Worm (Caenorhabditis elegans): ENCODE measurements around the gene Y34B4A.4.

The Y34B4A.4 gene

DNA sequence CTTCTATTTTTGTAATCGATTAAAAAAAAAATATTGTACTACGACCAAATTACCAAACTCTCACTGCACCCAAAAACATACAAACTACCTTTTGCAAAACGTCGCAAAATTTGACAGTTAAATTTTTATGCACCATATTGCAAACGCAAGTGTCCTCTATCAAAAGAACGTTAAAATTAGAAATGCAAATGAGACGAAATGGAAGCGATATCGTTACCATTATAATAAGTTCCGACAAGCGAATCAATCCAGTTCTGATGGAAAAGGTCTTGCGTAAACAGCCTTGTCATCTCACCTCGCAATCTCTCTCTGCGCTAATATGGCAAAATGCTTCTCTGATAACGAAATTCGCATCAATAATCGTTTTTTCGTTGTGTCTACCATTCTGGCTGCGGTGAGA lies 3.9 kb downstream of the Y34B4A.4 start:
- TF ChIP-seq R02D3.7 (tag; optimal IDR thresholded peaks at IDR 0.05) (no peak), fos-1 (tag; optimal IDR thresholded peaks at IDR 0.05) (peak; percentile 18)

DNA sequence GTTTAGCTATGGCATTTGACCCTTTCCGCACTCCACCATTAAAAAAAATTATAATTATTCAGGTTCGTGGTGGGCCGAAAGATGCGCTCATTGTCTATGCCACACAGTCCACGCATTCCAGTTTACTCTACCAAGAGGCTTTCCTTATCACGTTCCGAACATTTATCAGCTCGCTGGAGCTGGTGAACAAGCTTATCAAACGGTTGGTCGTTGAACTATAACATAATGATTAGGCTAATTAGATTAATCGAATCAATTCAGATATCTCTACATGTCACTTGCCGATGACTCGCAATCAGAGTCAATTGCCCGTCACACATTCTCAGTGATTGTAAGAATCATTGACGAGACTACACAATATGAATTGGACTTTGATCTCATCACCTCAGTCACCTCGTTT lies 5.2 kb downstream of the Y34B4A.4 start:
- TF ChIP-seq skn-1 (tag; optimal IDR thresholded peaks at IDR 0.05) (no peak), elt-3 (tag; optimal IDR thresholded peaks at IDR 0.05) (no peak), gmeb-1 (tag; optimal IDR thresholded peaks at IDR 0.05) (no peak), lin-39 (tag; optimal IDR thresholded peaks at IDR 0.05) (no peak), Y55F3AM.14 (GFP tag; optimal IDR thresholded peaks at IDR 0.05) (no peak), egl-27 (tag; optimal IDR thresholded peaks at IDR 0.05) (no peak), mbf-1 (tag; optimal IDR thresholded peaks at IDR 0.05) (no peak), nhr-25 (tag; optimal IDR thresholded peaks at IDR 0.05) (no peak), ZK546.5 (tag; optimal IDR thresholded peaks at IDR 0.05) (no peak), ztf-4 (tag; optimal IDR thresholded peaks at IDR 0.05) (no peak), unc-39 (tag; optimal IDR thresholded peaks at IDR 0.05) (no peak), nhr-6 (tag; optimal IDR thresholded peaks at IDR 0.05) (no peak)

DNA sequence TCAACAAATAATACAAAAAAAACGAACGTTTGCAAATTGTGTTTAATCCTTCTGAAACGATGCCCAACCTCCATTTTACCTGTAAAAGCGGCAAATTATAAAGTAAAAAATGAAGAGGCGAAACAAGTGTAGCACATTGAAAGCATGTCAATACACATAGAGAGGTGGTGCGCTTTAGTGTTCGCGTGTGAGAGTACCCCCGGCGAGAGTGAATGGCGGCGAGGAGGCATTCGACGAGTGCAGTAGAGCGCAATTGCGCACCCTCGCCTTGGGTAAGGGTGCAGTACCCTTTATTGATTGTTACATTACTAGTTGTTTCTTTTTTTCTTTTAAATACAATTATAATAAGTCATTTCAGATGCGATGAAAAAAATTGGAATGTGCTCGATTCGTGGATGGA lies 11.1 kb downstream of the Y34B4A.4 start, which contains the start of gene hst-6:
hst-6 (plus strand) TSS at position 353 of the 400 bp plus-strand sequence.
- TF ChIP-seq lin-11 (tag; optimal IDR thresholded peaks at IDR 0.05): peak; percentile 51
- TF ChIP-seq nhr-25 (tag; optimal IDR thresholded peaks at IDR 0.05): peak; percentile 67
- no peak for TF ChIP-seq lin-39 (tag; optimal IDR thresholded peaks at IDR 0.05)
- TF ChIP-seq mab-5 (tag; optimal IDR thresholded peaks at IDR 0.05): peak; percentile 25
- no peak for TF ChIP-seq nhr-23 (tag; optimal IDR thresholded peaks at IDR 0.05)
- TF ChIP-seq mbf-1 (tag; optimal IDR thresholded peaks at IDR 0.05): no peak
- TF ChIP-seq nhr-10 (tag; optimal IDR thresholded peaks at IDR 0.05): no peak
- peak; percentile 71 for TF ChIP-seq crh-2 (tag; optimal IDR thresholded peaks at IDR 0.05)
- TF ChIP-seq F13H6.1 (tag; optimal IDR thresholded peaks at IDR 0.05): peak; percentile 81
- TF ChIP-seq sma-3 (GFP tag; optimal IDR thresholded peaks at IDR 0.05): peak; percentile 47
- peak; percentile 8 for TF ChIP-seq ceh-16 (tag; optimal IDR thresholded peaks at IDR 0.05)
- no peak for TF ChIP-seq alr-1 (tag; optimal IDR thresholded peaks at IDR 0.05)
- TF ChIP-seq unc-39 (tag; optimal IDR thresholded peaks at IDR 0.05): no peak
- TF ChIP-seq ztf-11 (tag; optimal IDR thresholded peaks at IDR 0.05): no peak
- no peak for TF ChIP-seq nhr-11 (tag; optimal IDR thresholded peaks at IDR 0.05)
- peak; percentile 41 for TF ChIP-seq fos-1 (tag; optimal IDR thresholded peaks at IDR 0.05)
- TF ChIP-seq nhr-237 (tag; optimal IDR thresholded peaks at IDR 0.05): no peak
- TF ChIP-seq lsy-2 (tag; optimal IDR thresholded peaks at IDR 0.05): peak in 1 of 2 experiments; percentile 23
- TF ChIP-seq aly-2 (tag; optimal IDR thresholded peaks at IDR 0.05): no peak
- peak; percentile 44 for TF ChIP-seq blmp-1 (tag; optimal IDR thresholded peaks at IDR 0.05; ENCODE audit: insufficient read depth)
- no peak for TF ChIP-seq R02D3.7 (tag; optimal IDR thresholded peaks at IDR 0.05)
- peak; percentile 12 for TF ChIP-seq gmeb-1 (tag; optimal IDR thresholded peaks at IDR 0.05)
- no peak for TF ChIP-seq ama-1 (optimal IDR thresholded peaks at IDR 0.05)
- TF ChIP-seq Y55F3AM.14 (GFP tag; optimal IDR thresholded peaks at IDR 0.05): no peak
- TF ChIP-seq nhr-21 (tag; optimal IDR thresholded peaks at IDR 0.05): no peak
- no peak for TF ChIP-seq zag-1 (tag; optimal IDR thresholded peaks at IDR 0.05)
- TF ChIP-seq nhr-129 (tag; optimal IDR thresholded peaks at IDR 0.05): peak; percentile 60
- TF ChIP-seq elt-3 (tag; optimal IDR thresholded peaks at IDR 0.05): no peak
- peak; percentile 80 for TF ChIP-seq C34F6.9 (tag; optimal IDR thresholded peaks at IDR 0.05)
- no peak for TF ChIP-seq nhr-77 (tag; optimal IDR thresholded peaks at IDR 0.05)
- TF ChIP-seq skn-1 (tag; optimal IDR thresholded peaks at IDR 0.05): no peak
- peak; percentile 76 for TF ChIP-seq sma-9 (GFP tag; optimal IDR thresholded peaks at IDR 0.05)
- no peak for TF ChIP-seq sma-9 (tag; optimal IDR thresholded peaks at IDR 0.05)
- no peak for TF ChIP-seq lin-13 (GFP tag; optimal IDR thresholded peaks at IDR 0.05)
- no peak for TF ChIP-seq snpc-4 (tag; optimal IDR thresholded peaks at IDR 0.05)
- no peak for TF ChIP-seq ZK546.5 (tag; optimal IDR thresholded peaks at IDR 0.05)
- peak; percentile 78 for TF ChIP-seq unc-55 (GFP tag; optimal IDR thresholded peaks at IDR 0.05)
- TF ChIP-seq elt-1 (tag; optimal IDR thresholded peaks at IDR 0.05): no peak
- no peak for TF ChIP-seq dmd-4 (tag; optimal IDR thresholded peaks at IDR 0.05)
- TF ChIP-seq mdl-1 (tag; optimal IDR thresholded peaks at IDR 0.05): peak in 1 of 2 experiments; percentile 0
- no peak for TF ChIP-seq peb-1 (tag; optimal IDR thresholded peaks at IDR 0.05)
- no peak for TF ChIP-seq unc-62 (GFP tag; optimal IDR thresholded peaks at IDR 0.05)
- TF ChIP-seq sem-4 (tag; optimal IDR thresholded peaks at IDR 0.05): peak; percentile 29
- no peak for TF ChIP-seq ztf-4 (tag; optimal IDR thresholded peaks at IDR 0.05)
- no peak for TF ChIP-seq nhr-6 (tag; optimal IDR thresholded peaks at IDR 0.05)
- no peak for TF ChIP-seq egl-27 (tag; optimal IDR thresholded peaks at IDR 0.05)
- no peak for TF ChIP-seq ztf-1 (GFP tag; conservative IDR thresholded peaks at IDR 0.05)
- no peak for TF ChIP-seq nhr-12 (tag; optimal IDR thresholded peaks at IDR 0.05)
- no peak for TF ChIP-seq ceh-82 (tag; optimal IDR thresholded peaks at IDR 0.05)

All from whole organism, L2 larva.